Fruit fly (Drosophila melanogaster) whole organism, larva: Measurements from ENCODE around the gene Mical.

Source experiments
- noc ChIP-seq: fragments of 200-800 bp; sonication (Bioruptor generic); optimal IDR thresholded peaks from 3 replicates; lab custom pipeline; 2019; ENCODE audit warnings: missing biosample characterization, mild to moderate bottlenecking, missing genetic modification characterization, moderate library complexity

Gene Mical

dm6 chr3R:9956725-9957124, 86.0 kb downstream of the Mical start:
- no peak for TF ChIP-seq noc (tag; lab: Kevin White, UChicago)

dm6 chr3R:9954648-9955290, 87.9 kb downstream of the Mical start:
- TF ChIP-seq noc (tag; lab: Kevin White, UChicago), result no peak

dm6 chr3R:9952669-9953277, 89.9 kb downstream of the Mical start:
- TF ChIP-seq noc (tag; lab: Kevin White, UChicago), result no peak

- no peak for TF ChIP-seq noc (tag; lab: Kevin White, UChicago)
Observed at dm6 chr3R:9951679-9952078, 91.0 kb downstream of the Mical start.
